Fruit fly (Drosophila melanogaster): Measurements from ENCODE around the gene CG13054.

CG13054 gene

dm6 chr3L:16217203-16217602 lies 39.8 kb downstream of the CG13054 start, which contains the start of gene CG13073:
CG13073 (minus strand) TSS chr3L:16217303.
- no peak for TF ChIP-seq CG17806 (tag; optimal IDR thresholded peaks at IDR 0.05)

dm6 chr3L:16215816-16216215 lies 41.2 kb downstream of the CG13054 start:
- TF ChIP-seq CG15710 (tag; optimal IDR thresholded peaks at IDR 0.05) (no peak), CG8159 (tag; optimal IDR thresholded peaks at IDR 0.05) (no peak), Snoo (tag; optimal IDR thresholded peaks at IDR 0.05) (no peak), CG13204 (GFP tag; optimal IDR thresholded peaks at IDR 0.05) (no peak), D1 (tag; optimal IDR thresholded peaks at IDR 0.05) (no peak), CG12605 (GFP tag; IDR thresholded peaks at IDR 0.05) (no peak), CG34367 (tag; optimal IDR thresholded peaks at IDR 0.05) (no peak), CG32121 (GFP tag; IDR thresholded peaks at IDR 0.05) (no peak), Ets98B (GFP tag; IDR thresholded peaks at IDR 0.05) (no peak), CG4496 (GFP tag; IDR thresholded peaks at IDR 0.05) (no peak)

- TF ChIP-seq D1 (tag; optimal IDR thresholded peaks at IDR 0.05) (no peak), CG13204 (GFP tag; optimal IDR thresholded peaks at IDR 0.05) (no peak), CG4496 (GFP tag; IDR thresholded peaks at IDR 0.05) (no peak), CG8159 (tag; optimal IDR thresholded peaks at IDR 0.05) (peak; percentile 36)
These were observed 41.6 kb downstream of the CG13054 start for dm6 chr3L:16215411-16215810.

- TF ChIP-seq Pif1B (GFP tag; optimal IDR thresholded peaks at IDR 0.05): no peak
- peak; percentile 37 for TF ChIP-seq Snoo (tag; optimal IDR thresholded peaks at IDR 0.05)
- peak; percentile 65; the same call in 2 of the 3 replicates for TF ChIP-seq fd96Ca (GFP tag; IDR thresholded peaks at IDR 0.05)
- no peak for TF ChIP-seq Pif1A (GFP tag; optimal IDR thresholded peaks at IDR 0.05)
- peak; percentile 26 for TF ChIP-seq CG14655 (GFP tag; optimal IDR thresholded peaks at IDR 0.05)
- peak; percentile 42; the same call in 1 of the 3 replicates for TF ChIP-seq CG4496 (GFP tag; IDR thresholded peaks at IDR 0.05)
- TF ChIP-seq CG32121 (GFP tag; IDR thresholded peaks at IDR 0.05): peak; percentile 64
- TF ChIP-seq Ets98B (GFP tag; IDR thresholded peaks at IDR 0.05): peak; percentile 55
- TF ChIP-seq CG9948 (tag; optimal IDR thresholded peaks at IDR 0.05): peak; percentile 38
- no peak for TF ChIP-seq CG8301 (tag; optimal IDR thresholded peaks at IDR 0.05)
- TF ChIP-seq CG8159 (tag; optimal IDR thresholded peaks at IDR 0.05): peak; percentile 43
- TF ChIP-seq rn (GFP tag; IDR thresholded peaks at IDR 0.05): no peak
- TF ChIP-seq CG12605 (GFP tag; IDR thresholded peaks at IDR 0.05): no peak; the same call in 1 of the 2 replicates
- peak; percentile 40 for TF ChIP-seq gl (tag; optimal IDR thresholded peaks at IDR 0.05)
- peak; percentile 41 for TF ChIP-seq CG17806 (tag; optimal IDR thresholded peaks at IDR 0.05)
- peak; percentile 79 for TF ChIP-seq CG13204 (GFP tag; optimal IDR thresholded peaks at IDR 0.05)
- peak; percentile 64 for TF ChIP-seq EcR (GFP tag; optimal IDR thresholded peaks at IDR 0.05)
- TF ChIP-seq CG15710 (tag; optimal IDR thresholded peaks at IDR 0.05): peak; percentile 36
- no peak for TF ChIP-seq CG34367 (tag; optimal IDR thresholded peaks at IDR 0.05)
- no peak for TF ChIP-seq D1 (tag; optimal IDR thresholded peaks at IDR 0.05)
- TF ChIP-seq CG10348 (GFP tag; IDR thresholded peaks at IDR 0.05): no peak
These were observed 42.3 kb downstream of the CG13054 start for dm6 chr3L:16214533-16215207.

dm6 chr3L:16213201-16213600 lies 43.8 kb downstream of the CG13054 start:
- TF ChIP-seq CG13204 (GFP tag; optimal IDR thresholded peaks at IDR 0.05) (peak; percentile 46), EcR (GFP tag; optimal IDR thresholded peaks at IDR 0.05) (peak; percentile 43), Snoo (tag; optimal IDR thresholded peaks at IDR 0.05) (no peak), CG10348 (GFP tag; IDR thresholded peaks at IDR 0.05) (no peak), gl (tag; optimal IDR thresholded peaks at IDR 0.05) (no peak), CG8159 (tag; optimal IDR thresholded peaks at IDR 0.05) (no peak), Ets98B (GFP tag; IDR thresholded peaks at IDR 0.05) (peak; percentile 6; the same call in 1 of the 2 replicates), CG15710 (tag; optimal IDR thresholded peaks at IDR 0.05) (no peak), CG12605 (GFP tag; IDR thresholded peaks at IDR 0.05) (no peak), CG32121 (GFP tag; IDR thresholded peaks at IDR 0.05) (no peak), CG8301 (tag; optimal IDR thresholded peaks at IDR 0.05) (no peak), CG34367 (tag; optimal IDR thresholded peaks at IDR 0.05) (no peak), CG14655 (GFP tag; optimal IDR thresholded peaks at IDR 0.05) (no peak), CG9948 (tag; optimal IDR thresholded peaks at IDR 0.05) (no peak), Pif1B (GFP tag; optimal IDR thresholded peaks at IDR 0.05) (no peak)

dm6 chr3L:16211936-16212287 lies 45.1 kb downstream of the CG13054 start:
- TF ChIP-seq CG9948 (tag; optimal IDR thresholded peaks at IDR 0.05) (peak; percentile 42), CG10348 (GFP tag; IDR thresholded peaks at IDR 0.05) (no peak), Pif1A (GFP tag; optimal IDR thresholded peaks at IDR 0.05) (no peak), CG34367 (tag; optimal IDR thresholded peaks at IDR 0.05) (no peak), rn (GFP tag; IDR thresholded peaks at IDR 0.05) (no peak), Pif1B (GFP tag; optimal IDR thresholded peaks at IDR 0.05) (no peak), gl (tag; optimal IDR thresholded peaks at IDR 0.05) (no peak), CG4496 (GFP tag; IDR thresholded peaks at IDR 0.05) (no peak), D1 (tag; optimal IDR thresholded peaks at IDR 0.05) (no peak), EcR (GFP tag; optimal IDR thresholded peaks at IDR 0.05) (no peak), CG15710 (tag; optimal IDR thresholded peaks at IDR 0.05) (peak; percentile 68), CG8159 (tag; optimal IDR thresholded peaks at IDR 0.05) (peak; percentile 77), Ets98B (GFP tag; IDR thresholded peaks at IDR 0.05) (no peak), CG12605 (GFP tag; IDR thresholded peaks at IDR 0.05) (no peak), fd96Ca (GFP tag; IDR thresholded peaks at IDR 0.05) (no peak), CG13204 (GFP tag; optimal IDR thresholded peaks at IDR 0.05) (no peak), Snoo (tag; optimal IDR thresholded peaks at IDR 0.05) (no peak), CG32121 (GFP tag; IDR thresholded peaks at IDR 0.05) (no peak), CG14655 (GFP tag; optimal IDR thresholded peaks at IDR 0.05) (peak; percentile 21), CG8301 (tag; optimal IDR thresholded peaks at IDR 0.05) (no peak), CG17806 (tag; optimal IDR thresholded peaks at IDR 0.05) (peak; percentile 10)
